Worm (Caenorhabditis elegans) whole organism, mixed stage, embryonic: Measurements from ENCODE around the gene ZK666.11.

Experiments
- M03D4.4 ChIP-seq: sonication (generic microtip); optimal IDR thresholded peaks from 2 replicates; lab custom pipeline; 2017; ENCODE audit warnings: mild to moderate bottlenecking, missing genetic modification characterization, missing compliant biosample characterization
- bed-3 ChIP-seq: fragments of 200-800 bp; sonication (Bioruptor generic); optimal IDR thresholded peaks from 3 replicates; lab custom pipeline; 2018; ENCODE audit warnings: mild to moderate bottlenecking, missing genetic modification characterization, moderate library complexity, missing compliant biosample characterization
- ceh-39 ChIP-seq: fragments of 150-350 bp; optimal IDR thresholded peaks from 2 replicates; lab custom pipeline; 2014; ENCODE audit warnings: missing biosample characterization, missing genetic modification characterization
- ceh-43 ChIP-seq: fragments of 200-800 bp; sonication (Bioruptor generic); optimal IDR thresholded peaks from 2 replicates; lab custom pipeline; 2018; ENCODE audit warnings: mild to moderate bottlenecking, missing genetic modification characterization, moderate library complexity, missing compliant biosample characterization
- ceh-83 ChIP-seq: fragments of 200-800 bp; sonication (Bioruptor generic); optimal IDR thresholded peaks from 2 replicates; lab custom pipeline; 2018; ENCODE audit warnings: mild to moderate bottlenecking, missing genetic modification characterization, missing compliant biosample characterization
- ces-1 ChIP-seq: fragments of 150-350 bp; optimal IDR thresholded peaks from 2 replicates; lab custom pipeline; 2014; ENCODE audit warnings: missing biosample characterization, missing genetic modification reagents, missing genetic modification characterization
- cnd-1 ChIP-seq: fragments of 200-800 bp; sonication (Bioruptor generic); optimal IDR thresholded peaks from 2 replicates; lab custom pipeline; 2018; ENCODE audit warnings: mild to moderate bottlenecking, missing genetic modification characterization, missing compliant biosample characterization
- drap-1 ChIP-seq: fragments of 200-800 bp; sonication (Bioruptor generic); optimal IDR thresholded peaks from 3 replicates; lab custom pipeline; 2018; ENCODE audit warnings: mild to moderate bottlenecking, missing genetic modification characterization, missing compliant biosample characterization
- elt-1 ChIP-seq: sonication (generic microtip); optimal IDR thresholded peaks from 2 replicates; lab custom pipeline; 2017; ENCODE audit warnings: missing genetic modification characterization, mild to moderate bottlenecking, missing compliant biosample characterization, antibody characterized with exemption, moderate library complexity, borderline replicate concordance; ENCODE audit not compliant: insufficient read depth
- elt-3 ChIP-seq: fragments of 150-350 bp; optimal IDR thresholded peaks from 2 replicates; lab custom pipeline; 2014; ENCODE audit warnings: missing biosample characterization, missing genetic modification characterization
- flh-1 ChIP-seq: fragments of 200-800 bp; sonication (Bioruptor generic); optimal IDR thresholded peaks from 2 replicates; lab custom pipeline; 2018; ENCODE audit warnings: mild to moderate bottlenecking, missing genetic modification characterization, moderate library complexity, missing compliant biosample characterization
- hlh-1 ChIP-seq: fragments of 150-350 bp; optimal IDR thresholded peaks from 2 replicates; lab custom pipeline; 2014; ENCODE audit warnings: missing biosample characterization, missing genetic modification reagents, missing genetic modification characterization
- lin-32 ChIP-seq: fragments of 200-800 bp; sonication (Bioruptor generic); optimal IDR thresholded peaks from 2 replicates; lab custom pipeline; 2018; ENCODE audit warnings: mild to moderate bottlenecking, missing genetic modification characterization, missing compliant biosample characterization
- lsy-2 ChIP-seq: fragments of 150-350 bp; optimal IDR thresholded peaks from 2 replicates; lab custom pipeline; 2014; ENCODE audit warnings: missing biosample characterization, missing genetic modification characterization
- mab-5 ChIP-seq: fragments of 150-350 bp; optimal IDR thresholded peaks from 2 replicates; lab custom pipeline; 2014; ENCODE audit warnings: missing biosample characterization, missing genetic modification characterization
- mep-1 ChIP-seq: fragments of 150-350 bp; optimal IDR thresholded peaks from 2 replicates; lab custom pipeline; 2017; ENCODE audit warnings: missing biosample characterization, missing genetic modification reagents, missing genetic modification characterization, inconsistent platforms
- nhr-12 ChIP-seq: fragments of 150-350 bp; optimal IDR thresholded peaks from 2 replicates; lab custom pipeline; 2014; ENCODE audit warnings: missing biosample characterization, missing genetic modification characterization
- nhr-2 ChIP-seq: fragments of 150-350 bp; optimal IDR thresholded peaks from 2 replicates; lab custom pipeline; 2014; ENCODE audit warnings: missing biosample characterization, missing genetic modification characterization
- nhr-237 ChIP-seq: fragments of 150-350 bp; optimal IDR thresholded peaks from 2 replicates; lab custom pipeline; 2014; ENCODE audit warnings: missing biosample characterization, missing genetic modification characterization
- nhr-28 ChIP-seq: fragments of 150-350 bp; optimal IDR thresholded peaks from 2 replicates; lab custom pipeline; 2014; ENCODE audit warnings: missing biosample characterization, missing genetic modification characterization
- nhr-76 ChIP-seq: sonication (generic microtip); optimal IDR thresholded peaks from 2 replicates; lab custom pipeline; 2017; ENCODE audit warnings: missing biosample characterization, missing genetic modification characterization
- snpc-4 ChIP-seq: fragments of 150-350 bp; optimal IDR thresholded peaks from 2 replicates; lab custom pipeline; 2014; ENCODE audit warnings: missing biosample characterization, missing genetic modification characterization
- sptf-1 ChIP-seq: sonication (generic microtip); optimal IDR thresholded peaks from 2 replicates; lab custom pipeline; 2017; ENCODE audit warnings: mild to moderate bottlenecking, missing genetic modification characterization, moderate library complexity, missing compliant biosample characterization
- tbx-8 ChIP-seq: fragments of 200-800 bp; sonication (Bioruptor generic); optimal IDR thresholded peaks from 2 replicates; lab custom pipeline; 2018; ENCODE audit warnings: mild to moderate bottlenecking, missing genetic modification characterization, moderate library complexity, missing compliant biosample characterization
- unc-120 ChIP-seq: sonication (generic microtip); optimal IDR thresholded peaks from 2 replicates; lab custom pipeline; 2017; ENCODE audit warnings: missing genetic modification characterization, missing compliant biosample characterization; ENCODE audit not compliant: poor library complexity, severe bottlenecking
- unc-39 ChIP-seq: fragments of 150-350 bp; optimal IDR thresholded peaks from 2 replicates; lab custom pipeline; 2014; ENCODE audit warnings: missing biosample characterization, missing genetic modification characterization
- unc-62 ChIP-seq: fragments of 150-350 bp; optimal IDR thresholded peaks from 2 replicates; lab custom pipeline; 2014; ENCODE audit warnings: missing biosample characterization, missing genetic modification reagents, missing genetic modification characterization
- zip-8 ChIP-seq: fragments of 150-350 bp; optimal IDR thresholded peaks from 2 replicates; lab custom pipeline; 2014; ENCODE audit warnings: missing biosample characterization, missing genetic modification characterization
- ztf-11 ChIP-seq: fragments of 150-350 bp; optimal IDR thresholded peaks from 2 replicates; lab custom pipeline; 2014; ENCODE audit warnings: missing biosample characterization, missing genetic modification characterization

ZK666.11 gene

DNA sequence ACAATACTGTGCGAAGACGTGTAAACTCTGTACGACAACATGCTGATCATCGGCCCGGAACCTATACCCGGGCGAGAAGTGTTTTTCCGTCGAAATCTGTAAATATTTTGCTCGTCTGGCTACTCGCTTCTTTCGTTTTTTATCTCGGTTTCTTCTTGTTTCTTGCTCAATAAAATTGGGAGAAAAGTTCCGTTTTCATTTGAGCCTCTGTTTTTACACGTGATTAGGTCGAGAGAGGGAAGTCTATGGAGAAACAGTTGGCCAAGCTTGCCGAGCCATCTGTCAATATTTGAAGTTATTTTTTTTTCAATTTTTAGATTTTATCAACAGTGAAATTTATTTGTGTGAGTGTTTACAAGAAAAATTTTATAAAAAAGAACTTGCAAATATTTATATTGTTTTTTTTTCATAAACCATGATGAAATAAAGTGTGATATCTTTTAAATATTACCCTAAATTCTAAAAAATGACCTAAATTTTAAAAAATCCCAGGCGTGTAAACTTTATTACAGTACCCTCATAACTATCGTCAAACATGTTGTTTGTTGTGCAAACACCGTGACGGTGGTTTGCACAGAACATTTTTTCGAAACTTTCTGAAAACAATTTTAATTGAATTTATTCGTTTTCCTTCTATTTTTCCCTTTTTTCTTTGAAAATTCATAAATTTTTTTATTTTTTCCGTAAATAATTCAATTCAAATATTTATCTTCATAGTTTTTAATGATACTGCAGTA lies 37.2 kb upstream of the ZK666.11 start:
- no peak for TF ChIP-seq bed-3
- no peak for TF ChIP-seq elt-3 (tag; lab: Kevin White, UChicago)
- no peak for TF ChIP-seq ceh-43 (GFP tag; lab: Kevin White, UChicago)
- TF ChIP-seq unc-39 (tag; lab: Kevin White, UChicago): no peak
- no peak for TF ChIP-seq sptf-1 (tag; lab: Kevin White, UChicago)
- TF ChIP-seq snpc-4: no peak
- TF ChIP-seq lsy-2 (tag; lab: Kevin White, UChicago): peak; percentile 77

DNA sequence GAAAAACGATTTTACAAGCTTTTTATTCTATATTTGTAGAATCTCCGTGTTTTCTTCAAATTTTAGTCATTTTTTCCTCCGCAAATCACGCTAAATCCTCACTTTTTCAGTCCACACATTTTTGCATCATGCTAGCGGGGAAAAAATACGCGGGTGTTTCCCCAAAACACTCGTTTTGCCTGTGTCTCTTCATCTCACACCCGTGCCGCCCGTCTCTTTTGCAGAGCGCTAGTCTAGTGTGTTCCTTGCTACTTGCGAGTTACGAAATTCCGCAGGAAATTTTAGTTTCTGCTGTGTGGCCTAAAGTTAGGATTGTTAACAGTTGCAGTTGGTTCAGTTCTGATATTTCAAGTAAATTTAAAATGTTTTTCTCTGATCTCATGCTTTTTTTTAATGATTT lies 36.6 kb upstream of the ZK666.11 start:
- TF ChIP-seq ces-1 (GFP tag; lab: Kevin White, UChicago): no peak
- TF ChIP-seq mep-1 (tag; lab: Kevin White, UChicago): no peak
- no peak for TF ChIP-seq lsy-2 (tag; lab: Kevin White, UChicago)

DNA sequence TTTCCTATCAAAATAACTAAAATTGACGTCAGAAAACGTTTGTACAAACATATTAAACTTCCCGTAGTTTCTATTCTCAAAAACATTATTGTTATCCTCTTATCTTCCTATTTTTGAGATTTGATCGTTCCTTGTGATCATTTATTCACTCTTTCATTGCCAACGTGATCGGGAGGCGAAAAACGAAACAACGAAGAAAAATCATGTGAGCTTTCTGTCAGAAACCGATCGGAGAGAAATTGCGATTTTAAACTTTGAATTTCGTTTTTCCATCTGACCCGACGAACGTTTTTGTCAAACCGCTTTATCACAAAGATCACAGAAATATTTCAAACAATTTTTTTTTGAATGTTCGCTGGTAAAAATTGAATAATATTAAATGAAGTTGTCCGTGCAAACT lies 36.0 kb upstream of the ZK666.11 start:
- TF ChIP-seq bed-3: no peak
- no peak for TF ChIP-seq unc-39 (tag; lab: Kevin White, UChicago)
- no peak for TF ChIP-seq nhr-2 (tag; lab: Kevin White, UChicago)
- TF ChIP-seq M03D4.4 (tag; lab: Kevin White, UChicago): no peak
- no peak for TF ChIP-seq ceh-43 (GFP tag; lab: Kevin White, UChicago)
- TF ChIP-seq mab-5 (tag; lab: Kevin White, UChicago): no peak
- TF ChIP-seq nhr-28 (tag; lab: Kevin White, UChicago): no peak
- TF ChIP-seq unc-62 (GFP tag; lab: Kevin White, UChicago): no peak
- no peak for TF ChIP-seq flh-1 (GFP tag; lab: Kevin White, UChicago)
- no peak for TF ChIP-seq tbx-8 (GFP tag; lab: Kevin White, UChicago)
- no peak for TF ChIP-seq ztf-11 (tag; lab: Kevin White, UChicago)
- no peak for TF ChIP-seq sptf-1 (tag; lab: Kevin White, UChicago)
- no peak for TF ChIP-seq nhr-12
- no peak for TF ChIP-seq zip-8 (tag; lab: Kevin White, UChicago)
- TF ChIP-seq drap-1: no peak
- TF ChIP-seq nhr-76 (tag; lab: Kevin White, UChicago): no peak
- TF ChIP-seq ceh-83: no peak

DNA sequence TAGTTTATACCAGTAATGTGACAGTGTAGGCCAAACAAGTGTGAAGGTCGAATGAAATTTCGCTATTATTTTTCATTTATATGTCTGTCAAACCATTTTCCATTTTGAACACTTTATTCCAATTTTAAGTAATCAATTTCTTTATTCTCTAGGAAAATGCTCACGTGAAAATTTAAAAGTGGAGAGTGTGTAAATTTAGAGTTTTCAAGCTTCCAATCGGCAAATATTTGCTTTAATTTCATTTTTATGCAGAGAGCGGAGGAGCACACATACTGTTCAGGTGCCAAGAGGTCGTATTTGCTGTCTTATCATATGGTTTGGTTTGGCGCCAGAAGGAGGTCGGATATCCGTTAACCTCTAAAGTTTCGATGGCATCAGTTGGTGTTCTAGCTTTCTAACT lies 35.5 kb upstream of the ZK666.11 start:
- TF ChIP-seq ceh-39 (tag; lab: Kevin White, UChicago): no peak
- TF ChIP-seq elt-1 (tag; lab: Kevin White, UChicago): no peak
- no peak for TF ChIP-seq cnd-1 (tag; lab: Kevin White, UChicago)
- no peak for TF ChIP-seq ztf-11 (tag; lab: Kevin White, UChicago)
- no peak for TF ChIP-seq unc-62 (GFP tag; lab: Kevin White, UChicago)
- no peak for TF ChIP-seq sptf-1 (tag; lab: Kevin White, UChicago)
- no peak for TF ChIP-seq unc-120 (tag; lab: Kevin White, UChicago)
- TF ChIP-seq unc-39 (tag; lab: Kevin White, UChicago): no peak
- TF ChIP-seq tbx-8 (GFP tag; lab: Kevin White, UChicago): no peak
- no peak for TF ChIP-seq nhr-76 (tag; lab: Kevin White, UChicago)
- no peak for TF ChIP-seq nhr-2 (tag; lab: Kevin White, UChicago)
- TF ChIP-seq nhr-12: no peak
- TF ChIP-seq hlh-1: no peak
- TF ChIP-seq flh-1 (GFP tag; lab: Kevin White, UChicago): no peak

DNA sequence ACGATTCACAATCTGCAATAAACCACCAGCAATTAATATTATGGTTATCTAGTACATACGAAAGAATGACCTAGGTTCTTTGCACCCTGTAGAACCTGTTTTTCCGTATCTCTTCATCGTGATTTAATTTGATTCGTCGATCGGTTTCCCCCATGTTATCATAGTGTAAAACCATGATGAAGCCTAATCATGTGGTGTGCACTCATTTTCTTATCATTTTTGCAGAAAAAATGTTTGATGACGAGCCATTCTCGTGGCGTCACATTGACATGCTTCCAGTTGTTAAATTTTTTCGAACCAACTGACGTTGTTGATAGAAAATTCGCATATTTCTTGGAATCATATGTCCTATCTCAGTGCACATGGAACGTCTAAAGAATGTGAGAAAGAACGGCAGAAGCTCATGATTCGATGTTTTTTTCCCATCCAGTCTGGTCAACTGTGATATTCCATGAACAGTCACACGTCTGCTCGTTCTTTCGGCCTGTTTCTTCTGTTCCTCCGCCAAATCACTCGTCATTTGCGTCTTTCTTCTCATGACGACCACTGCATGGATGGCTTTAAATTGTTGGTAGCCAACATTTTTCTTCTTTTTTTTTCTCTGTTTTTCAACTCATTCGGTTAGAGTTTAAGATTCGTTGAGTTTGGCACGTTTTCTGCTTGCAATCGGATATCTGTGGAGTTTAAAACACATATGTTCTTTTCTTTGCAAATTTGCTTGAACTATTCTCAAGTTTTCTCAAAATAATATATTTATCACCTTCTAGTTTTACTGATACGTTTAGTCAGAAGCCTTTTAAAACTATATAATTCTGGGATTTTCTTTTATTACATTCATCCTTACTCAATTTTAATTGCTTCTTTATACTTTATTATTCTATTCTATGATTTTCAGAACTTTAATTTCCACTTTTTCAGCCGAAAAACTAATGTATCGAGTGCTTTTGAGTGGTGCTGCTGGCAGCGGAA lies 34.7 kb upstream of the ZK666.11 start, which contains the start of gene ZK673.2:
Gene ZK673.2 (plus strand): TSS at position 919 of the 969 bp plus-strand sequence.
- TF ChIP-seq unc-39 (tag; lab: Kevin White, UChicago) (no peak), nhr-237 (tag; lab: Kevin White, UChicago) (no peak), hlh-1 (no peak), nhr-76 (tag; lab: Kevin White, UChicago) (no peak), elt-3 (tag; lab: Kevin White, UChicago) (no peak), mep-1 (tag; lab: Kevin White, UChicago) (no peak), ceh-39 (tag; lab: Kevin White, UChicago) (no peak), ztf-11 (tag; lab: Kevin White, UChicago) (no peak), ceh-43 (GFP tag; lab: Kevin White, UChicago) (no peak), zip-8 (tag; lab: Kevin White, UChicago) (no peak), nhr-12 (no peak), bed-3 (no peak), lin-32 (GFP tag; lab: Kevin White, UChicago) (no peak), M03D4.4 (tag; lab: Kevin White, UChicago) (no peak), nhr-28 (tag; lab: Kevin White, UChicago) (no peak), nhr-2 (tag; lab: Kevin White, UChicago) (no peak), sptf-1 (tag; lab: Kevin White, UChicago) (no peak), snpc-4 (no peak)
